Worm (Caenorhabditis elegans): ENCODE data around the gene Y25C1A.7.

Y25C1A.7 gene

DNA sequence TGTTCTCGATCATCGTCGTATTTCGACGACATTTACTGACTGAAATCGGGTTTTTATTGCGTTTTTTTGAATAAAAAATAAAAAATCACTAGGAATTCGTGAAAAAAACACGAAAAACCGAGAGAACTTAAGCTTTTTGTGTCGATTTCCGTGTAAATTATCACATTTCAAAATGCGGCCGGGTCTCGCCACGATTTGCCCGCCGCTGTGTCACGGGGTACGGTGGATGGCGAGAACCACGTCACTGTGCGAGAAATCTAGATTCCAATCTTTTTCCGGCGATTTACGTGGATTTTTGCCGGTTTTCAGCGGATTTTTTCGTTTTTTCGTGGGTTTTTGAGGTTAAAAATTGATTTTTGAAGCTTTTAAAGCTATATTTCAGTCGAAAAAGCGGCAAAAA, 6.1 kb upstream of the Y25C1A.7 start, which contains the start of gene Y25C1A.8 (continued):
- TF ChIP-seq daf-16 (GFP tag; optimal IDR thresholded peaks at IDR 0.05): peak in 1 of 2 experiments; percentile 54
- TF ChIP-seq daf-16 (tag; optimal IDR thresholded peaks at IDR 0.05): peak; percentile 49
- no peak for TF ChIP-seq F26F4.8 (GFP tag; conservative IDR thresholded peaks at IDR 0.05)
- peak; percentile 63 for TF ChIP-seq mxl-3 (GFP tag; optimal IDR thresholded peaks at IDR 0.05)
- no peak for TF ChIP-seq zag-1 (tag; optimal IDR thresholded peaks at IDR 0.05)
- TF ChIP-seq daf-8 (GFP tag; IDR thresholded peaks at IDR 0.05): no peak
- TF ChIP-seq fkh-10 (GFP tag; optimal IDR thresholded peaks at IDR 0.05): peak; percentile 53
- TF ChIP-seq gei-8 (GFP tag; optimal IDR thresholded peaks at IDR 0.05): peak; percentile 38
- TF ChIP-seq spr-1 (tag; optimal IDR thresholded peaks at IDR 0.05): peak; percentile 92
- TF ChIP-seq ceh-32 (tag; optimal IDR thresholded peaks at IDR 0.05; ENCODE audit: poor library complexity): peak; percentile 46
- TF ChIP-seq ceh-20 (GFP tag; IDR thresholded peaks at IDR 0.05): peak; percentile 86
- peak; percentile 28 for TF ChIP-seq ces-1 (GFP tag; optimal IDR thresholded peaks at IDR 0.05)
- TF ChIP-seq nhr-6 (tag; optimal IDR thresholded peaks at IDR 0.05): peak; percentile 82
- no peak for TF ChIP-seq ZK546.5 (tag; optimal IDR thresholded peaks at IDR 0.05)
- peak; percentile 87 for TF ChIP-seq F10B5.3 (tag; optimal IDR thresholded peaks at IDR 0.05)
- peak; percentile 68 for TF ChIP-seq zip-2 (tag; optimal IDR thresholded peaks at IDR 0.05)
- TF ChIP-seq madf-9 (GFP tag; conservative IDR thresholded peaks at IDR 0.05): peak; percentile 81
- peak; percentile 6 for TF ChIP-seq pqm-1 (tag; optimal IDR thresholded peaks at IDR 0.05)
- peak; percentile 89 for TF ChIP-seq hlh-11 (tag; optimal IDR thresholded peaks at IDR 0.05)
- TF ChIP-seq snpc-4 (tag; optimal IDR thresholded peaks at IDR 0.05): peak; percentile 48
- peak; percentile 64 for TF ChIP-seq nhr-28 (tag; optimal IDR thresholded peaks at IDR 0.05)
- 0 out of 2 replicates have a peak, but pooled peaks have one; percentile 17 for TF ChIP-seq ceh-44 (GFP tag; IDR thresholded peaks at IDR 0.05)
- peak; percentile 71 for TF ChIP-seq Y5F2A.4 (GFP tag; optimal IDR thresholded peaks at IDR 0.05)
- TF ChIP-seq egl-43 (GFP tag; IDR thresholded peaks at IDR 0.05): peak; percentile 82
- peak; percentile 84 for TF ChIP-seq dpl-1 (GFP tag; optimal IDR thresholded peaks at IDR 0.05)
- TF ChIP-seq ceh-62 (tag; optimal IDR thresholded peaks at IDR 0.05): no peak
- TF ChIP-seq mdt-29 (GFP tag; IDR thresholded peaks at IDR 0.05): peak; percentile 45; the same call in 1 of the 2 replicates
- no peak for TF ChIP-seq nhr-76 (tag; optimal IDR thresholded peaks at IDR 0.05)
- TF ChIP-seq lin-39 (tag; optimal IDR thresholded peaks at IDR 0.05): no peak
- TF ChIP-seq spr-3 (GFP tag; optimal IDR thresholded peaks at IDR 0.05): peak; percentile 94
- no peak for TF ChIP-seq sdz-12 (GFP tag; optimal IDR thresholded peaks at IDR 0.05)
- no peak for TF ChIP-seq unc-39 (tag; optimal IDR thresholded peaks at IDR 0.05)
- no peak for TF ChIP-seq cey-2 (tag; optimal IDR thresholded peaks at IDR 0.05; ENCODE audit: borderline replicate concordance, insufficient read depth)
- TF ChIP-seq Y105C5A.15 (GFP tag; IDR thresholded peaks at IDR 0.05): no peak
- TF ChIP-seq ama-1 (optimal IDR thresholded peaks at IDR 0.05): no peak
- TF ChIP-seq tra-1 (GFP tag; IDR thresholded peaks at IDR 0.05): peak; percentile 55; the same call in 1 of the 2 replicates
- TF ChIP-seq zfp-3 (GFP tag; conservative IDR thresholded peaks at IDR 0.05): peak; percentile 85
- peak; percentile 61; the same call in 1 of the 2 replicates for TF ChIP-seq ZK337.2 (GFP tag; IDR thresholded peaks at IDR 0.05)
- no peak for TF ChIP-seq T20F7.1 (GFP tag; optimal IDR thresholded peaks at IDR 0.05)
- peak; percentile 95 for TF ChIP-seq dve-1 (tag; optimal IDR thresholded peaks at IDR 0.05; ENCODE audit: insufficient read depth)
- no peak for TF ChIP-seq fos-1 (tag; optimal IDR thresholded peaks at IDR 0.05)
- TF ChIP-seq Y75B8A.6 (GFP tag; IDR thresholded peaks at IDR 0.05): no peak
- peak; percentile 85 for TF ChIP-seq ctbp-1 (GFP tag; IDR thresholded peaks at IDR 0.05)
- TF ChIP-seq mdl-1 (tag; optimal IDR thresholded peaks at IDR 0.05): peak in 1 of 2 experiments; percentile 69
- TF ChIP-seq madf-5 (GFP tag; IDR thresholded peaks at IDR 0.05): no peak
- peak; percentile 96 for TF ChIP-seq mes-2 (tag; optimal IDR thresholded peaks at IDR 0.05; ENCODE audit: poor library complexity, severe bottlenecking)
- peak; percentile 83 for TF ChIP-seq dmd-6 (GFP tag; IDR thresholded peaks at IDR 0.05)
- TF ChIP-seq daf-19 (GFP tag; conservative IDR thresholded peaks at IDR 0.05): no peak
- TF ChIP-seq mxl-2 (GFP tag; conservative IDR thresholded peaks at IDR 0.05): 0 out of 2 replicates have a peak, but pooled peaks have one; percentile 49
- peak; percentile 95 for TF ChIP-seq hmg-1.1 (GFP tag; IDR thresholded peaks at IDR 0.05)
- peak; percentile 99 to 100 for TF ChIP-seq lsy-2 (tag; optimal IDR thresholded peaks at IDR 0.05)
